Worm (Caenorhabditis elegans) whole organism, midembryonic: ENCODE data around the gene sam-10.

Source experiments
- cog-1 ChIP-seq: sonication (generic microtip); optimal IDR thresholded peaks from 2 replicates; lab custom pipeline; 2016; ENCODE audit warnings: missing genetic modification characterization, missing compliant biosample characterization
- flt-1 ChIP-seq: fragments of 200-800 bp; sonication (Bioruptor generic); IDR thresholded peaks from 2 replicates; pipeline ENCODE4 v1.3.6; 2022; ENCODE audit warnings: missing genetic modification characterization, missing compliant biosample characterization
- klf-2 ChIP-seq: fragments of 200-800 bp; sonication (Bioruptor generic); conservative IDR thresholded peaks from 2 replicates; pipeline ENCODE4 v1.3.6; 2022; ENCODE audit warnings: missing genetic modification reagents, missing genetic modification characterization, missing compliant biosample characterization
- med-1 ChIP-seq: sonication (generic microtip); optimal IDR thresholded peaks from 2 replicates; lab custom pipeline; 2017; ENCODE audit warnings: missing genetic modification characterization, mild to moderate bottlenecking, missing compliant biosample characterization, antibody characterized with exemption, missing genetic modification reagents; ENCODE audit not compliant: insufficient read depth
- ztf-29 ChIP-seq: fragments of 200-800 bp; sonication (Bioruptor generic); IDR thresholded peaks from 2 replicates; pipeline ENCODE4 v1.3.6; 2022; ENCODE audit warnings: missing genetic modification reagents, missing genetic modification characterization, missing compliant biosample characterization

DNA sequence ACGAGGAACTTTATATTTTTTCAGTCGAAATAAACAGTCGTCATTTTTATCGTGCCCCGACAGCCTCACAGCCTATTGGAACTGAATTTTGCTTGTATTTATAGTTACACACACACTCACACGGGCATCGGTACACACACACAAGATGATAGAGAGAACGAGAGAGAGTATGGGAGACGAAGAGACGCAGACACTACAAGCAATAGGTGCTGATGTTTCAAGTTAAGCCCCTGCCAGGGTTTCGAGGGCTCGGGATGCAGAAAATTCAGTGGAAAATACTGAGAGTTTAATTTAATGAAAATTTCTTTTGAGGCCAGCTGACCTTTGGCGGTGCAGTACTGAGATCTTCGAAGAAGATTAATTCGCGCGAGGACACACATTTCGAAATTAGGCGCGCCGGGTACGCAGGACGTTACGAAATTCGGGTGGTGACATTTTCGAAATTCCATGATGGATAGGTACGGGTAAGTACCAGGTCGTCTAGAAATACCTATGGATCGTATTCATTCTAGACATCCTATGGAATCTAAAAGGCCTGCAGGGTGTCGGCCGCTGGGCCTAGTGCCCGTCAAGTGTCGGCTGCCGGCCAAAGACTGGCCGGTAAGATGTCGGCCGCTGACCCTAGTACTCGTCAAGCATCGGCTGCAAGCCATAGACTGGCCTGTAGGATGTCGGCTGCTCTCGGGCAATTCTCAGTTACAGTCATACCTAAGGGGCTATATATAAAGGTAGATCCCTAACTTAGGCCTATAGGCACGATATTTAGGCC lies 39.6 kb downstream of the sam-10 start:
- no peak for TF ChIP-seq klf-2 (GFP tag; lab: Robert Waterston, UW)
- TF ChIP-seq med-1 (GFP tag; lab: Kevin White, UChicago), result no peak
- no peak for TF ChIP-seq flt-1 (GFP tag; lab: Robert Waterston, UW)
- no peak for TF ChIP-seq ztf-29 (GFP tag; lab: Robert Waterston, UW)
- no peak for TF ChIP-seq cog-1 (tag; lab: Kevin White, UChicago)
